Fruit fly (Drosophila melanogaster) whole organism, embryonic: ENCODE measurements around the gene CG8568.
A peak's percentile ranks its signal among the peaks of the same experiment; 100 is the strongest.

Experiments
- Abd-B ChIP-seq: fragments of 200-800 bp; sonication (Bioruptor generic); optimal IDR thresholded peaks from 2 replicates; lab custom pipeline; 2018; ENCODE audit warnings: missing biosample characterization, mild to moderate bottlenecking, missing genetic modification characterization, moderate library complexity
- Ada2b ChIP-seq: fragments of 200-800 bp; sonication (Bioruptor generic); IDR thresholded peaks from 2 replicates; pipeline ENCODE4 v1.3.6; 2022; ENCODE audit warnings: missing biosample characterization, missing genetic modification characterization
- CG1024 ChIP-seq: fragments of 200-800 bp; sonication (Bioruptor generic); IDR thresholded peaks from 2 replicates; pipeline ENCODE4 v1.3.6; 2022; ENCODE audit warnings: missing biosample characterization, missing genetic modification characterization
- CG10267 ChIP-seq: fragments of 200-800 bp; sonication (Bioruptor generic); optimal IDR thresholded peaks from 2 replicates; lab custom pipeline; 2018; ENCODE audit warnings: missing biosample characterization, mild to moderate bottlenecking, missing genetic modification characterization, moderate library complexity
- CG11695 ChIP-seq: fragments of 200-800 bp; sonication (Bioruptor generic); IDR thresholded peaks from 3 replicates; pipeline ENCODE4 v1.3.6; 2022; ENCODE audit warnings: missing biosample characterization, missing genetic modification characterization
- CG1233 ChIP-seq: fragments of 200-800 bp; sonication (Bioruptor generic); optimal IDR thresholded peaks from 4 replicates; lab custom pipeline; 2018; ENCODE audit warnings: missing biosample characterization, mild to moderate bottlenecking, missing genetic modification characterization
- CG12391 ChIP-seq: fragments of 200-800 bp; sonication (Bioruptor generic); optimal IDR thresholded peaks from 3 replicates; lab custom pipeline; 2018; ENCODE audit warnings: missing biosample characterization, mild to moderate bottlenecking, missing genetic modification characterization, moderate library complexity
- CG12769 ChIP-seq: fragments of 200-800 bp; sonication (Bioruptor generic); optimal IDR thresholded peaks from 2 replicates; lab custom pipeline; 2019; ENCODE audit warnings: missing biosample characterization, mild to moderate bottlenecking, missing genetic modification characterization, moderate library complexity
- CG15601 ChIP-seq: fragments of 200-800 bp; sonication (Bioruptor generic); optimal IDR thresholded peaks from 3 replicates; lab custom pipeline; 2019; ENCODE audit warnings: missing biosample characterization, mild to moderate bottlenecking, missing genetic modification characterization, moderate library complexity
- CG17361 ChIP-seq: fragments of 200-800 bp; sonication (Bioruptor generic); IDR thresholded peaks from 3 replicates; pipeline ENCODE4 v1.3.6; 2022; ENCODE audit warnings: missing biosample characterization, missing genetic modification characterization
- CG18262 ChIP-seq: fragments of 200-800 bp; optimal IDR thresholded peaks from 3 replicates; lab custom pipeline; 2019; ENCODE audit warnings: missing biosample characterization, mild to moderate bottlenecking, missing genetic modification characterization, moderate library complexity
- CG2712 ChIP-seq: fragments of 200-800 bp; optimal IDR thresholded peaks from 3 replicates; lab custom pipeline; 2019; ENCODE audit warnings: missing biosample characterization, mild to moderate bottlenecking, missing genetic modification characterization, moderate library complexity
- CG31388 ChIP-seq: fragments of 200-800 bp; sonication (Bioruptor generic); optimal IDR thresholded peaks from 2 replicates; lab custom pipeline; 2016; ENCODE audit warnings: missing biosample characterization, missing genetic modification characterization
- CG32532 ChIP-seq: fragments of 200-800 bp; sonication (Bioruptor generic); IDR thresholded peaks from 2 replicates; pipeline ENCODE4 v1.3.6; 2022; ENCODE audit warnings: missing biosample characterization, missing genetic modification characterization
- CG42726 ChIP-seq: fragments of 200-800 bp; sonication (Bioruptor generic); IDR thresholded peaks from 2 replicates; pipeline ENCODE4 v1.3.6; 2022; ENCODE audit warnings: missing biosample characterization, missing genetic modification characterization; ENCODE audit not compliant: partially characterized antibody
- CG4328 ChIP-seq: fragments of 200-800 bp; sonication (Bioruptor generic); optimal IDR thresholded peaks from 3 replicates; lab custom pipeline; 2017; ENCODE audit warnings: missing biosample characterization, missing genetic modification reagents, missing genetic modification characterization
- CG4360 ChIP-seq: fragments of 200-800 bp; sonication (Bioruptor generic); IDR thresholded peaks from 2 replicates; pipeline ENCODE4 v1.3.6; 2022; ENCODE audit warnings: missing biosample characterization, missing genetic modification characterization
- CG8478 ChIP-seq: fragments of >200 bp; optimal IDR thresholded peaks from 2 replicates; lab custom pipeline; 2018
- CG8924 ChIP-seq: fragments of 200-800 bp; optimal IDR thresholded peaks from 3 replicates; lab custom pipeline; 2019; ENCODE audit warnings: missing biosample characterization, mild to moderate bottlenecking, missing genetic modification characterization, moderate library complexity
- Camta ChIP-seq: fragments of 200-800 bp; sonication (Bioruptor generic); optimal IDR thresholded peaks from 2 replicates; lab custom pipeline; 2016; ENCODE audit warnings: missing biosample characterization, missing genetic modification characterization
- CrebB ChIP-seq: fragments of 200-800 bp; sonication (Bioruptor generic); optimal IDR thresholded peaks from 3 replicates; lab custom pipeline; 2018; ENCODE audit warnings: missing biosample characterization, mild to moderate bottlenecking, missing genetic modification characterization
- D ChIP-seq, 2 experiments: fragments of 200-800 bp in 1 of 2; fragments of >200 bp in 1 of 2; sonication (Bioruptor generic) in 1 of 2; optimal IDR thresholded peaks; 2 replicates in 1 of 2; 3 replicates in 1 of 2; lab custom pipeline; 2017; ENCODE audit warnings: mild to moderate bottlenecking in 1 of 2, missing biosample characterization in 1 of 2, missing genetic modification characterization in 1 of 2, missing genetic modification reagents in 1 of 2
- Dbx ChIP-seq: fragments of 200-800 bp; sonication (Bioruptor generic); IDR thresholded peaks from 3 replicates; pipeline ENCODE4 v1.3.6; 2022; ENCODE audit warnings: missing biosample characterization, missing genetic modification characterization
- Fer3 ChIP-seq: fragments of 200-800 bp; sonication (Bioruptor generic); optimal IDR thresholded peaks from 2 replicates; lab custom pipeline; 2018; ENCODE audit warnings: missing biosample characterization, mild to moderate bottlenecking, missing genetic modification characterization, moderate library complexity
- H2.0 ChIP-seq: fragments of 200-800 bp; sonication (Bioruptor generic); IDR thresholded peaks from 2 replicates; pipeline ENCODE4 v1.3.6; 2022; ENCODE audit warnings: missing biosample characterization, missing genetic modification characterization
- HLH54F ChIP-seq: fragments of 200-800 bp; sonication (Bioruptor generic); optimal IDR thresholded peaks from 3 replicates; lab custom pipeline; 2016; ENCODE audit warnings: missing biosample characterization, missing genetic modification characterization
- HmgZ ChIP-seq: fragments of 200-800 bp; sonication (Bioruptor generic); optimal IDR thresholded peaks from 2 replicates; lab custom pipeline; 2018; ENCODE audit warnings: missing biosample characterization, mild to moderate bottlenecking, missing genetic modification characterization
- NC2α ChIP-seq: fragments of 200-800 bp; sonication (Bioruptor generic); optimal IDR thresholded peaks from 2 replicates; lab custom pipeline; 2016; ENCODE audit warnings: missing biosample characterization, missing genetic modification characterization
- Six4 ChIP-seq: fragments of 200-800 bp; sonication (Bioruptor generic); optimal IDR thresholded peaks from 2 replicates; lab custom pipeline; 2016; ENCODE audit warnings: missing biosample characterization, missing genetic modification characterization
- bbx ChIP-seq: fragments of 200-800 bp; sonication (Bioruptor generic); IDR thresholded peaks from 2 replicates; pipeline ENCODE4 v1.3.6; 2022; ENCODE audit warnings: missing biosample characterization, missing genetic modification characterization; ENCODE audit not compliant: partially characterized antibody
- bcd ChIP-seq: fragments of 200-800 bp; sonication (Bioruptor generic); optimal IDR thresholded peaks from 2 replicates; lab custom pipeline; 2017; ENCODE audit warnings: missing biosample characterization, mild to moderate bottlenecking, missing genetic modification characterization
- bowl ChIP-seq: fragments of 200-800 bp; sonication (Bioruptor generic); IDR thresholded peaks from 2 replicates; pipeline ENCODE4 v1.3.6; 2022; ENCODE audit warnings: missing biosample characterization, missing genetic modification characterization
- cato ChIP-seq: fragments of 200-800 bp; sonication (Bioruptor generic); optimal IDR thresholded peaks from 2 replicates; lab custom pipeline; 2016; ENCODE audit warnings: missing biosample characterization, missing genetic modification characterization, borderline replicate concordance
- crol ChIP-seq: fragments of 200-800 bp; sonication (Bioruptor generic); IDR thresholded peaks from 2 replicates; pipeline ENCODE4 v1.3.6; 2022; ENCODE audit warnings: missing biosample characterization, missing genetic modification characterization
- dati ChIP-seq: fragments of 200-800 bp; sonication (Bioruptor generic); IDR thresholded peaks from 2 replicates; pipeline ENCODE4 v1.3.6; 2022; ENCODE audit warnings: missing biosample characterization, missing genetic modification characterization
- ems ChIP-seq: fragments of 200-800 bp; sonication (Bioruptor generic); optimal IDR thresholded peaks from 3 replicates; lab custom pipeline; 2016; ENCODE audit warnings: missing biosample characterization, missing genetic modification characterization
- ham ChIP-seq: fragments of 200-800 bp; sonication (Bioruptor generic); IDR thresholded peaks from 2 replicates; pipeline ENCODE4 v1.3.6; 2022; ENCODE audit warnings: missing biosample characterization, missing genetic modification characterization
- hkb ChIP-seq, 2 experiments: fragments of 200-800 bp in 1 of 2; fragments of >200 bp in 1 of 2; sonication (Bioruptor generic) in 1 of 2; IDR thresholded peaks in 1 of 2; optimal IDR thresholded peaks in 1 of 2; 2 replicates each; pipeline versions ENCODE4 v1.3.6 to Lab custom; 2017 to 2022; ENCODE audit warnings: missing biosample characterization in 1 of 2, missing genetic modification characterization in 1 of 2
- lilli ChIP-seq: fragments of 200-800 bp; sonication (Bioruptor generic); optimal IDR thresholded peaks from 3 replicates; lab custom pipeline; 2016; ENCODE audit warnings: missing biosample characterization, missing genetic modification characterization
- nmo ChIP-seq: fragments of 200-800 bp; sonication (Bioruptor generic); optimal IDR thresholded peaks from 2 replicates; lab custom pipeline; 2018; ENCODE audit warnings: missing biosample characterization, mild to moderate bottlenecking, missing genetic modification characterization, moderate library complexity
- nom ChIP-seq: fragments of 200-800 bp; sonication (Bioruptor generic); optimal IDR thresholded peaks from 2 replicates; lab custom pipeline; 2017; ENCODE audit warnings: missing biosample characterization, missing genetic modification characterization, mild to moderate bottlenecking, moderate library complexity, missing genetic modification reagents
- ro ChIP-seq: fragments of 200-800 bp; sonication (Bioruptor generic); IDR thresholded peaks from 2 replicates; pipeline ENCODE4 v1.3.6; 2022; ENCODE audit warnings: missing biosample characterization, missing genetic modification characterization
- sc ChIP-seq, 3 experiments: fragments of >200 bp in 2 of 3; fragments of 200-800 bp in 1 of 3; sonication (Bioruptor generic) in 1 of 3; optimal IDR thresholded peaks; 2 replicates in 2 of 3; 3 replicates in 1 of 3; lab custom pipeline; 2017; ENCODE audit warnings: mild to moderate bottlenecking in 1 of 3, missing biosample characterization in 1 of 3, missing genetic modification characterization in 1 of 3, missing genetic modification reagents in 1 of 3
- sim ChIP-seq: fragments of 200-800 bp; sonication (Bioruptor generic); IDR thresholded peaks from 2 replicates; pipeline ENCODE4 v1.3.6; 2022; ENCODE audit warnings: missing biosample characterization, missing genetic modification characterization
- slbo ChIP-seq: fragments of 200-800 bp; sonication (Bioruptor generic); IDR thresholded peaks from 2 replicates; pipeline ENCODE4 v1.3.6; 2022; ENCODE audit warnings: missing biosample characterization, missing genetic modification characterization
- ssp ChIP-seq: fragments of 200-800 bp; sonication (Bioruptor generic); IDR thresholded peaks from 2 replicates; pipeline ENCODE4 v1.3.6; 2022; ENCODE audit warnings: missing biosample characterization, missing genetic modification characterization
- tgo ChIP-seq: fragments of 200-800 bp; sonication (Bioruptor generic); IDR thresholded peaks from 3 replicates; pipeline ENCODE4 v1.3.6; 2022; ENCODE audit warnings: missing biosample characterization, missing genetic modification characterization
- unpg ChIP-seq: fragments of 200-800 bp; sonication (Bioruptor generic); optimal IDR thresholded peaks from 3 replicates; lab custom pipeline; 2018; ENCODE audit warnings: missing biosample characterization, mild to moderate bottlenecking, missing genetic modification characterization, moderate library complexity
- wdn ChIP-seq: fragments of 200-800 bp; sonication (Bioruptor generic); IDR thresholded peaks from 2 replicates; pipeline ENCODE4 v1.3.6; 2022; ENCODE audit warnings: missing biosample characterization, missing genetic modification characterization

Gene CG8568

dm6 chrX:17491184-17491583 is 38.8 kb upstream of the CG8568 start (continued):
- TF ChIP-seq CG32532 (GFP tag; lab: Robert Waterston, UW): peak; percentile 63; the same call in 1 of the 2 replicates
- peak; percentile 26 for TF ChIP-seq Six4 (GFP tag; lab: Kevin White, UChicago)
- peak; percentile 55 for TF ChIP-seq lilli (GFP tag; lab: Kevin White, UChicago)
- peak; percentile 71 for TF ChIP-seq CG2712
- TF ChIP-seq CG17361: peak; percentile 52; the same call in 1 of the 3 replicates
- peak; percentile 52 for TF ChIP-seq CG10267 (tag; lab: Kevin White, UChicago)
- no peak for TF ChIP-seq CG4328 (GFP tag; lab: Kevin White, UChicago)
- TF ChIP-seq cato (GFP tag; lab: Kevin White, UChicago): no peak
- peak; percentile 32; the same call in 1 of the 2 replicates for TF ChIP-seq ssp
- TF ChIP-seq bbx (GFP tag; lab: Robert Waterston, UW): no peak
- no peak for TF ChIP-seq ham (GFP tag; lab: Robert Waterston, UW)
- TF ChIP-seq Fer3 (tag; lab: Kevin White, UChicago): peak; percentile 31
- TF ChIP-seq HLH54F (GFP tag; lab: Kevin White, UChicago): peak; percentile 10
- peak; percentile 34; the same call in 1 of the 2 replicates for TF ChIP-seq ro (GFP tag; lab: Robert Waterston, UW)
- no peak for TF ChIP-seq CG42726 (GFP tag; lab: Robert Waterston, UW)
- TF ChIP-seq nmo (GFP tag; lab: Kevin White, UChicago): peak; percentile 65
- TF ChIP-seq CG1233: peak; percentile 29
- TF ChIP-seq CG11695 (GFP tag; lab: Robert Waterston, UW): peak; percentile 76
- TF ChIP-seq CG15601 (tag; lab: Kevin White, UChicago): peak; percentile 17
- TF ChIP-seq crol: 0 out of 2 replicates have a peak, but pooled peaks have one; percentile 14
- peak; percentile 65 for TF ChIP-seq Ada2b (GFP tag; lab: Robert Waterston, UW)
- peak; percentile 48; the same call in 1 of the 2 replicates for TF ChIP-seq CG4360 (GFP tag; lab: Robert Waterston, UW)
- TF ChIP-seq sc (optimal IDR thresholded peaks at IDR 0.05; lab: Kevin White, UChicago): no peak
- TF ChIP-seq sc (GFP tag; optimal IDR thresholded peaks at IDR 0.05; lab: Kevin White, UChicago): peak; percentile 15
- TF ChIP-seq wdn (GFP tag; lab: Robert Waterston, UW): 0 out of 2 replicates have a peak, but pooled peaks have one; percentile 41
- peak; percentile 57 for TF ChIP-seq CG8924 (tag; lab: Kevin White, UChicago)
- peak; percentile 49 for TF ChIP-seq CG12769 (tag; lab: Kevin White, UChicago)
- TF ChIP-seq NC2α (GFP tag; lab: Kevin White, UChicago): no peak
- TF ChIP-seq dati: peak; percentile 31; the same call in 1 of the 2 replicates
- TF ChIP-seq CG8478 (lab: Kevin White, UChicago): no peak
- no peak for TF ChIP-seq CrebB
- TF ChIP-seq unpg: peak; percentile 71
- peak; percentile 52 for TF ChIP-seq tgo (GFP tag; lab: Robert Waterston, UW)
- TF ChIP-seq D (optimal IDR thresholded peaks at IDR 0.05; lab: Kevin White, UChicago): no peak
- peak; percentile 25 for TF ChIP-seq D (GFP tag; optimal IDR thresholded peaks at IDR 0.05; lab: Kevin White, UChicago)
- TF ChIP-seq hkb (optimal IDR thresholded peaks at IDR 0.05; lab: Kevin White, UChicago): no peak
- peak; percentile 78 for TF ChIP-seq hkb (GFP tag; IDR thresholded peaks at IDR 0.05; lab: Robert Waterston, UW)
- TF ChIP-seq slbo (GFP tag; lab: Robert Waterston, UW): peak; percentile 74
- TF ChIP-seq ems (GFP tag; lab: Kevin White, UChicago): peak; percentile 39
- no peak for TF ChIP-seq HmgZ (tag; lab: Kevin White, UChicago)
- TF ChIP-seq Abd-B (GFP tag; lab: Kevin White, UChicago): peak; percentile 31
- TF ChIP-seq Dbx (GFP tag; lab: Robert Waterston, UW): peak; percentile 54; the same call in 2 of the 3 replicates
- no peak for TF ChIP-seq CG31388 (GFP tag; lab: Kevin White, UChicago)
- peak; percentile 62 for TF ChIP-seq CG12391 (tag; lab: Kevin White, UChicago)
- peak; percentile 65 for TF ChIP-seq CG1024 (GFP tag; lab: Robert Waterston, UW)
- peak; percentile 66 for TF ChIP-seq CG18262 (tag; lab: Kevin White, UChicago)
- TF ChIP-seq bowl (GFP tag; lab: Robert Waterston, UW): 0 out of 2 replicates have a peak, but pooled peaks have one; percentile 39
- peak; percentile 11 for TF ChIP-seq nom (GFP tag; lab: Kevin White, UChicago)
- TF ChIP-seq H2.0 (GFP tag; lab: Robert Waterston, UW): peak; percentile 72
- peak; percentile 32 for TF ChIP-seq Camta (GFP tag; lab: Kevin White, UChicago)
- peak; percentile 45; the same call in 1 of the 2 replicates for TF ChIP-seq sim (GFP tag; lab: Robert Waterston, UW)
- peak; percentile 45 for TF ChIP-seq bcd (GFP tag; lab: Kevin White, UChicago)
